Fruit fly (Drosophila melanogaster): ENCODE results near the gene CG15399.
A peak's percentile ranks its signal among the peaks of the same experiment; 100 is the strongest.

Gene CG15399

dm6 chr2L:2767627-2768026, 3.9 kb downstream of the CG15399 start, which contains the start of the genes Taf10b and Taf10 (continued):
- TF ChIP-seq row (GFP tag; IDR thresholded peaks at IDR 0.05) (peak; percentile 51; the same call in 2 of the 3 replicates), CG9437 (GFP tag; optimal IDR thresholded peaks at IDR 0.05) (peak; percentile 71), unc-4 (GFP tag; IDR thresholded peaks at IDR 0.05; ENCODE audit: partially characterized antibody) (peak; percentile 87), Optix (GFP tag; IDR thresholded peaks at IDR 0.05) (no peak), CG17385 (GFP tag; optimal IDR thresholded peaks at IDR 0.05) (peak; percentile 4), Adf1 (GFP tag; IDR thresholded peaks at IDR 0.05) (0 out of 2 replicates have a peak, but pooled peaks have one; percentile 7), Dll (GFP tag; IDR thresholded peaks at IDR 0.05; ENCODE audit: partially characterized antibody) (peak; percentile 85), luna (GFP tag; optimal IDR thresholded peaks at IDR 0.05) (no peak), Dp (GFP tag; optimal IDR thresholded peaks at IDR 0.05) (peak; percentile 45), CG2712 (tag; optimal IDR thresholded peaks at IDR 0.05) (peak; percentile 21), CG4424 (GFP tag; optimal IDR thresholded peaks at IDR 0.05) (no peak), gfzf (GFP tag; optimal IDR thresholded peaks at IDR 0.05) (peak; percentile 19), CG17186 (GFP tag; optimal IDR thresholded peaks at IDR 0.05) (peak; percentile 34), Bgb (GFP tag; IDR thresholded peaks at IDR 0.05; ENCODE audit: partially characterized antibody) (peak; percentile 82), Ets97D (GFP tag; optimal IDR thresholded peaks at IDR 0.05) (peak; percentile 18), YL-1 (GFP tag; optimal IDR thresholded peaks at IDR 0.05) (peak; percentile 73), D19A (tag; optimal IDR thresholded peaks at IDR 0.05) (peak; percentile 47), NFAT (GFP tag; IDR thresholded peaks at IDR 0.05) (no peak), wek (GFP tag; optimal IDR thresholded peaks at IDR 0.05) (peak; percentile 7)

- TF ChIP-seq fd64A (GFP tag; optimal IDR thresholded peaks at IDR 0.05) (peak; percentile 42), Meics (GFP tag; optimal IDR thresholded peaks at IDR 0.05) (peak; percentile 93), Ada2b (GFP tag; IDR thresholded peaks at IDR 0.05) (peak; percentile 74), CG31441 (GFP tag; IDR thresholded peaks at IDR 0.05) (peak; percentile 94), gce (GFP tag; IDR thresholded peaks at IDR 0.05) (peak; percentile 56; the same call in 1 of the 3 replicates), CG34224 (GFP tag; IDR thresholded peaks at IDR 0.05; ENCODE audit: partially characterized antibody) (no peak), CG16779 (GFP tag; IDR thresholded peaks at IDR 0.05) (peak; percentile 14; the same call in 1 of the 2 replicates), CG5180 (GFP tag; optimal IDR thresholded peaks at IDR 0.05) (peak; percentile 74), CG1024 (GFP tag; IDR thresholded peaks at IDR 0.05) (peak; percentile 47; the same call in 1 of the 2 replicates), eve (GFP tag; optimal IDR thresholded peaks at IDR 0.05) (no peak), YL-1 (GFP tag; optimal IDR thresholded peaks at IDR 0.05) (peak; percentile 80), trh (GFP tag; optimal IDR thresholded peaks at IDR 0.05) (peak; percentile 83), CG12236 (GFP tag; optimal IDR thresholded peaks at IDR 0.05) (peak; percentile 54), CG17802 (tag; optimal IDR thresholded peaks at IDR 0.05) (peak; percentile 63), CG33557 (GFP tag; optimal IDR thresholded peaks at IDR 0.05) (peak; percentile 88), CG15601 (tag; optimal IDR thresholded peaks at IDR 0.05) (peak; percentile 89), CG34422 (GFP tag; IDR thresholded peaks at IDR 0.05) (peak; percentile 91), pzg (GFP tag; optimal IDR thresholded peaks at IDR 0.05) (peak; percentile 56), jing (GFP tag; optimal IDR thresholded peaks at IDR 0.05) (peak; percentile 65), dysf (GFP tag; IDR thresholded peaks at IDR 0.05) (peak; percentile 94), CG10366 (GFP tag; IDR thresholded peaks at IDR 0.05) (peak; percentile 85), CG7928 (GFP tag; optimal IDR thresholded peaks at IDR 0.05) (peak; percentile 65), her (GFP tag; optimal IDR thresholded peaks at IDR 0.05) (peak; percentile 82), vnd (GFP tag; IDR thresholded peaks at IDR 0.05; ENCODE audit: partially characterized antibody) (no peak), slbo (GFP tag; IDR thresholded peaks at IDR 0.05) (peak; percentile 89), CG13624 (GFP tag; optimal IDR thresholded peaks at IDR 0.05) (peak; percentile 89), CG30020 (tag; optimal IDR thresholded peaks at IDR 0.05) (peak; percentile 79), CG10147 (GFP tag; optimal IDR thresholded peaks at IDR 0.05) (peak; percentile 91), Drgx (GFP tag; IDR thresholded peaks at IDR 0.05) (peak; percentile 79), Hmr (GFP tag; optimal IDR thresholded peaks at IDR 0.05) (peak; percentile 95), repo (GFP tag; optimal IDR thresholded peaks at IDR 0.05) (peak; percentile 80)
Observed at dm6 chr2L:2765659-2766373, 5.8 kb downstream of the CG15399 start, which contains the start of the genes Snx21 and aph-1. Gene Snx21, minus strand, starts transcription at chr2L:2765665. Gene aph-1, plus strand, starts transcription at chr2L:2766233.

Data from whole organism, embryonic.